Fruit fly (Drosophila melanogaster) whole organism, embryonic: ENCODE data around the gene Gfat2.

ENCODE experiments used
- Abd-B ChIP-seq: fragments of 200-800 bp; sonication (Bioruptor generic); optimal IDR thresholded peaks from 2 replicates; lab custom pipeline; 2018; ENCODE audit warnings: missing biosample characterization, mild to moderate bottlenecking, missing genetic modification characterization, moderate library complexity
- Blimp-1 ChIP-seq: fragments of 200-800 bp; sonication (Bioruptor generic); optimal IDR thresholded peaks from 3 replicates; lab custom pipeline; 2018; ENCODE audit warnings: missing biosample characterization, missing genetic modification characterization, mild to moderate bottlenecking, moderate library complexity, missing genetic modification reagents
- CG10209 ChIP-seq: fragments of 200-800 bp; sonication (Bioruptor generic); optimal IDR thresholded peaks from 3 replicates; lab custom pipeline; 2017; ENCODE audit warnings: missing biosample characterization, mild to moderate bottlenecking, missing genetic modification characterization, missing genetic modification reagents
- CG10431 ChIP-seq: fragments of 200-800 bp; sonication (Bioruptor generic); optimal IDR thresholded peaks from 3 replicates; lab custom pipeline; 2018; ENCODE audit warnings: missing biosample characterization, mild to moderate bottlenecking, missing genetic modification characterization
- CG12071 ChIP-seq: fragments of 200-800 bp; sonication (Bioruptor generic); optimal IDR thresholded peaks from 3 replicates; lab custom pipeline; 2018; ENCODE audit warnings: missing biosample characterization, mild to moderate bottlenecking, missing genetic modification characterization
- CG12659 ChIP-seq: fragments of 200-800 bp; sonication (Bioruptor generic); optimal IDR thresholded peaks from 3 replicates; lab custom pipeline; 2017; ENCODE audit warnings: mild to moderate bottlenecking, missing biosample characterization, missing genetic modification reagents, missing genetic modification characterization
- CG12942 ChIP-seq: fragments of 200-800 bp; sonication (Bioruptor generic); optimal IDR thresholded peaks from 3 replicates; lab custom pipeline; 2016; ENCODE audit warnings: missing biosample characterization, missing genetic modification characterization
- CG13296 ChIP-seq: fragments of 200-800 bp; sonication (Bioruptor generic); optimal IDR thresholded peaks from 3 replicates; lab custom pipeline; 2018; ENCODE audit warnings: missing biosample characterization, mild to moderate bottlenecking, missing genetic modification characterization
- CG1529 ChIP-seq: fragments of 200-800 bp; sonication (Bioruptor generic); optimal IDR thresholded peaks from 3 replicates; lab custom pipeline; 2018; ENCODE audit warnings: missing biosample characterization, missing genetic modification characterization
- CG15601 ChIP-seq: fragments of 200-800 bp; sonication (Bioruptor generic); optimal IDR thresholded peaks from 3 replicates; lab custom pipeline; 2019; ENCODE audit warnings: missing biosample characterization, mild to moderate bottlenecking, missing genetic modification characterization, moderate library complexity
- CG17802 ChIP-seq: fragments of 200-800 bp; sonication (Bioruptor generic); optimal IDR thresholded peaks from 2 replicates; lab custom pipeline; 2018; ENCODE audit warnings: missing biosample characterization, mild to moderate bottlenecking, missing genetic modification characterization, moderate library complexity
- CG6765 ChIP-seq: fragments of 200-800 bp; sonication (Bioruptor generic); optimal IDR thresholded peaks from 3 replicates; lab custom pipeline; 2017; ENCODE audit warnings: missing biosample characterization, mild to moderate bottlenecking, missing genetic modification characterization
- CG7357 ChIP-seq: fragments of 200-800 bp; sonication (Bioruptor generic); IDR thresholded peaks from 3 replicates; pipeline ENCODE4 v1.3.6; 2022; ENCODE audit warnings: missing biosample characterization, missing genetic modification characterization
- CG7556 ChIP-seq: fragments of 200-800 bp; sonication (Bioruptor generic); optimal IDR thresholded peaks from 2 replicates; lab custom pipeline; 2017; ENCODE audit warnings: missing biosample characterization, mild to moderate bottlenecking, missing genetic modification characterization
- CG7786 ChIP-seq: fragments of 200-800 bp; sonication (Bioruptor generic); optimal IDR thresholded peaks from 2 replicates; lab custom pipeline; 2016; ENCODE audit warnings: missing biosample characterization, missing genetic modification characterization
- CG7928 ChIP-seq: fragments of 200-800 bp; sonication (Bioruptor generic); optimal IDR thresholded peaks from 2 replicates; lab custom pipeline; 2017; ENCODE audit warnings: missing biosample characterization, mild to moderate bottlenecking, missing genetic modification characterization
- Chrac-16 ChIP-seq: fragments of 200-800 bp; sonication (Bioruptor generic); optimal IDR thresholded peaks from 3 replicates; lab custom pipeline; 2016; ENCODE audit warnings: missing biosample characterization, missing genetic modification characterization
- CrebB ChIP-seq: fragments of 200-800 bp; sonication (Bioruptor generic); optimal IDR thresholded peaks from 3 replicates; lab custom pipeline; 2018; ENCODE audit warnings: missing biosample characterization, mild to moderate bottlenecking, missing genetic modification characterization
- Dfd ChIP-seq, 2 experiments: fragments of >200 bp; optimal IDR thresholded peaks; 2 replicates each; lab custom pipeline; 2017; ENCODE audit warnings: missing biosample characterization in 2 of 2, missing genetic modification characterization in 2 of 2
- Fer3 ChIP-seq: fragments of 200-800 bp; sonication (Bioruptor generic); optimal IDR thresholded peaks from 2 replicates; lab custom pipeline; 2018; ENCODE audit warnings: missing biosample characterization, mild to moderate bottlenecking, missing genetic modification characterization, moderate library complexity
- Gug ChIP-seq: fragments of 200-800 bp; sonication (Bioruptor generic); IDR thresholded peaks from 4 replicates; pipeline ENCODE4 v1.3.6; 2022; ENCODE audit warnings: missing biosample characterization, missing genetic modification characterization
- HLHmδ ChIP-seq: fragments of 200-800 bp; sonication (Bioruptor generic); optimal IDR thresholded peaks from 2 replicates; lab custom pipeline; 2018; ENCODE audit warnings: missing biosample characterization, mild to moderate bottlenecking, missing genetic modification characterization, moderate library complexity
- Hr51 ChIP-seq, 2 experiments: fragments of 200-800 bp; sonication (Bioruptor generic); optimal IDR thresholded peaks; 2 replicates in 1 of 2; 3 replicates in 1 of 2; lab custom pipeline; 2016 to 2018; ENCODE audit warnings: missing biosample characterization in 2 of 2, missing genetic modification characterization in 2 of 2, mild to moderate bottlenecking in 1 of 2, moderate library complexity in 1 of 2
- Med ChIP-seq: fragments of 200-800 bp; sonication (Bioruptor generic); peaks from one replicate; lab custom pipeline; 2016; ENCODE audit warnings: missing biosample characterization, missing genetic modification characterization, mild to moderate bottlenecking, inconsistent platforms, moderate library complexity
- Nf-YC ChIP-seq: fragments of 200-800 bp; optimal IDR thresholded peaks from 3 replicates; lab custom pipeline; 2019; ENCODE audit warnings: missing biosample characterization, mild to moderate bottlenecking, missing genetic modification characterization, moderate library complexity
- NfI ChIP-seq: fragments of 200-800 bp; sonication (Bioruptor generic); optimal IDR thresholded peaks from 3 replicates; lab custom pipeline; 2018; ENCODE audit warnings: missing biosample characterization, mild to moderate bottlenecking, missing genetic modification characterization, moderate library complexity
- Pdp1 ChIP-seq, 2 experiments: fragments of 200-800 bp; sonication (Bioruptor generic); optimal IDR thresholded peaks; 3 replicates each; lab custom pipeline; 2016; ENCODE audit warnings: missing biosample characterization in 2 of 2, missing genetic modification characterization in 2 of 2, mild to moderate bottlenecking in 1 of 2, moderate library complexity in 1 of 2
- Poxn ChIP-seq: fragments of 200-800 bp; sonication (Bioruptor generic); IDR thresholded peaks from 2 replicates; pipeline ENCODE4 v1.3.6; 2022; ENCODE audit warnings: missing biosample characterization, missing genetic modification characterization
- Six4 ChIP-seq: fragments of 200-800 bp; sonication (Bioruptor generic); optimal IDR thresholded peaks from 2 replicates; lab custom pipeline; 2016; ENCODE audit warnings: missing biosample characterization, missing genetic modification characterization
- Xbp1 ChIP-seq: fragments of 200-800 bp; sonication (Bioruptor generic); optimal IDR thresholded peaks from 3 replicates; lab custom pipeline; 2016; ENCODE audit warnings: missing biosample characterization, mild to moderate bottlenecking, missing genetic modification characterization
- ara ChIP-seq: fragments of 200-800 bp; sonication (Bioruptor generic); IDR thresholded peaks from 2 replicates; pipeline ENCODE4 v1.3.6; 2022; ENCODE audit warnings: missing biosample characterization, missing genetic modification characterization
- az2 ChIP-seq: fragments of 200-800 bp; sonication (Bioruptor generic); optimal IDR thresholded peaks from 3 replicates; lab custom pipeline; 2016; ENCODE audit warnings: missing biosample characterization, missing genetic modification characterization
- bbx ChIP-seq: fragments of 200-800 bp; sonication (Bioruptor generic); IDR thresholded peaks from 2 replicates; pipeline ENCODE4 v1.3.6; 2022; ENCODE audit warnings: missing biosample characterization, missing genetic modification characterization; ENCODE audit not compliant: partially characterized antibody
- bcd ChIP-seq: fragments of 200-800 bp; sonication (Bioruptor generic); optimal IDR thresholded peaks from 2 replicates; lab custom pipeline; 2017; ENCODE audit warnings: missing biosample characterization, mild to moderate bottlenecking, missing genetic modification characterization
- bigmax ChIP-seq: fragments of 200-800 bp; sonication (Bioruptor generic); optimal IDR thresholded peaks from 2 replicates; lab custom pipeline; 2018; ENCODE audit warnings: missing biosample characterization, mild to moderate bottlenecking, missing genetic modification characterization
- crc ChIP-seq: fragments of 200-800 bp; sonication (Bioruptor generic); optimal IDR thresholded peaks from 2 replicates; lab custom pipeline; 2016; ENCODE audit warnings: missing biosample characterization, missing genetic modification characterization
- croc ChIP-seq: fragments of 200-800 bp; sonication (Bioruptor generic); conservative IDR thresholded peaks from 3 replicates; pipeline ENCODE4 v1.3.6; 2022; ENCODE audit warnings: missing biosample characterization, missing genetic modification characterization
- ems ChIP-seq: fragments of 200-800 bp; sonication (Bioruptor generic); optimal IDR thresholded peaks from 3 replicates; lab custom pipeline; 2016; ENCODE audit warnings: missing biosample characterization, missing genetic modification characterization
- mam ChIP-seq: fragments of 200-800 bp; sonication (Bioruptor generic); optimal IDR thresholded peaks from 3 replicates; lab custom pipeline; 2016; ENCODE audit warnings: missing biosample characterization, missing genetic modification characterization
- rib ChIP-seq: fragments of 200-800 bp; sonication (Bioruptor generic); IDR thresholded peaks from 2 replicates; pipeline ENCODE4 v1.3.6; 2022; ENCODE audit warnings: missing biosample characterization, missing genetic modification characterization
- sc ChIP-seq, 3 experiments: fragments of >200 bp in 2 of 3; fragments of 200-800 bp in 1 of 3; sonication (Bioruptor generic) in 1 of 3; optimal IDR thresholded peaks; 2 replicates in 2 of 3; 3 replicates in 1 of 3; lab custom pipeline; 2017; ENCODE audit warnings: mild to moderate bottlenecking in 1 of 3, missing biosample characterization in 1 of 3, missing genetic modification characterization in 1 of 3, missing genetic modification reagents in 1 of 3
- stwl ChIP-seq: fragments of 200-800 bp; sonication (Bioruptor generic); optimal IDR thresholded peaks from 3 replicates; lab custom pipeline; 2018; ENCODE audit warnings: missing biosample characterization, mild to moderate bottlenecking, missing genetic modification characterization, moderate library complexity
- tll ChIP-seq, 2 experiments: fragments of 200-800 bp in 1 of 2; fragments of >200 bp in 1 of 2; sonication (Bioruptor generic) in 1 of 2; optimal IDR thresholded peaks; 2 replicates each; lab custom pipeline; 2017 to 2019; ENCODE audit warnings: missing biosample characterization in 2 of 2, missing genetic modification characterization in 2 of 2, mild to moderate bottlenecking in 1 of 2, moderate library complexity in 1 of 2
- tx ChIP-seq: fragments of 200-800 bp; sonication (Bioruptor generic); optimal IDR thresholded peaks from 2 replicates; lab custom pipeline; 2016; ENCODE audit warnings: missing biosample characterization, missing genetic modification characterization
- vfl ChIP-seq: fragments of 200-800 bp; sonication (Bioruptor generic); optimal IDR thresholded peaks from 2 replicates; lab custom pipeline; 2016; ENCODE audit warnings: missing biosample characterization, missing genetic modification characterization
- zen2 ChIP-seq: fragments of 200-800 bp; sonication (Bioruptor generic); IDR thresholded peaks from 3 replicates; pipeline ENCODE4 v1.3.6; 2022; ENCODE audit warnings: missing biosample characterization, missing genetic modification characterization; ENCODE audit not compliant: partially characterized antibody
- zf30C ChIP-seq: fragments of 200-800 bp; sonication (Bioruptor generic); optimal IDR thresholded peaks from 3 replicates; lab custom pipeline; 2018; ENCODE audit warnings: missing biosample characterization, mild to moderate bottlenecking, missing genetic modification characterization

The Gfat2 gene

dm6 chr3R:28336046-28336771 lies 3.4 kb downstream of the Gfat2 start, which contains the start of gene larp (continued):
- TF ChIP-seq Dfd (GFP tag; optimal IDR thresholded peaks at IDR 0.05; lab: Kevin White, UChicago) (no peak), Nf-YC (tag; lab: Kevin White, UChicago) (peak; percentile 51), CG7786 (peak; percentile 44), az2 (GFP tag; lab: Kevin White, UChicago) (peak; percentile 66), NfI (GFP tag; lab: Kevin White, UChicago) (peak; percentile 64), CG10209 (GFP tag; lab: Kevin White, UChicago) (peak; percentile 52), CG6765 (GFP tag; lab: Kevin White, UChicago) (no peak), crc (GFP tag; lab: Kevin White, UChicago) (peak; percentile 46), sc (optimal IDR thresholded peaks at IDR 0.05; lab: Kevin White, UChicago) (no peak), sc (GFP tag; optimal IDR thresholded peaks at IDR 0.05; lab: Kevin White, UChicago) (no peak), ems (GFP tag; lab: Kevin White, UChicago) (peak; percentile 42), zen2 (GFP tag; lab: Robert Waterston, UW) (peak; percentile 83), CG17802 (tag; lab: Kevin White, UChicago) (peak; percentile 50), Chrac-16 (GFP tag; lab: Kevin White, UChicago) (peak; percentile 75), zf30C (GFP tag; lab: Kevin White, UChicago) (no peak), CG13296 (GFP tag; lab: Kevin White, UChicago) (peak; percentile 38), CG7556 (GFP tag; lab: Kevin White, UChicago) (peak; percentile 25), Fer3 (tag; lab: Kevin White, UChicago) (peak; percentile 63), bbx (GFP tag; lab: Robert Waterston, UW) (peak; percentile 97), CrebB (tag; lab: Kevin White, UChicago) (no peak), CG1529 (GFP tag; lab: Kevin White, UChicago) (no peak), Pdp1 (GFP tag; optimal IDR thresholded peaks at IDR 0.05; lab: Kevin White, UChicago) (peak; percentile 68 to 76), CG12942 (peak; percentile 59), Hr51 (GFP tag; optimal IDR thresholded peaks at IDR 0.05; lab: Kevin White, UChicago) (peak; percentile 54 to 66), rib (GFP tag; lab: Robert Waterston, UW) (no peak), CG15601 (tag; lab: Kevin White, UChicago) (peak; percentile 53), ara (GFP tag; lab: Robert Waterston, UW) (peak; percentile 57; the same call in 1 of the 2 replicates), Med (peak; percentile 94), stwl (peak; percentile 55), vfl (peak; percentile 55), HLHmδ (GFP tag; lab: Kevin White, UChicago) (no peak), CG7357 (GFP tag; lab: Robert Waterston, UW) (peak; percentile 54; the same call in 1 of the 3 replicates), CG12071 (GFP tag; lab: Kevin White, UChicago) (no peak), bcd (GFP tag; lab: Kevin White, UChicago) (peak; percentile 53), croc (0 out of 3 replicates have a peak, but pooled peaks have one; percentile 18), Abd-B (GFP tag; lab: Kevin White, UChicago) (peak; percentile 63), Six4 (GFP tag; lab: Kevin White, UChicago) (peak; percentile 25), tll (GFP tag; optimal IDR thresholded peaks at IDR 0.05; lab: Kevin White, UChicago) (no peak), Gug (GFP tag; lab: Robert Waterston, UW) (peak; percentile 86; the same call in 3 of the 4 replicates), tx (GFP tag; lab: Kevin White, UChicago) (peak; percentile 63), CG12659 (GFP tag; lab: Kevin White, UChicago) (peak; percentile 77), mam (GFP tag; lab: Kevin White, UChicago) (peak; percentile 77), bigmax (GFP tag; lab: Kevin White, UChicago) (no peak), CG10431 (GFP tag; lab: Kevin White, UChicago) (no peak), Poxn (GFP tag; lab: Robert Waterston, UW) (0 out of 2 replicates have a peak, but pooled peaks have one; percentile 51), Xbp1 (GFP tag; lab: Kevin White, UChicago) (peak; percentile 83), Blimp-1 (GFP tag; lab: Kevin White, UChicago) (peak; percentile 30), CG7928 (GFP tag; lab: Kevin White, UChicago) (peak; percentile 16)
